Worm (Caenorhabditis elegans) whole organism, L3 larva: ENCODE data around the gene sod-1.

Experiments used
- ama-1 ChIP-seq: fragments of 150-350 bp; optimal IDR thresholded peaks from 2 replicates; lab custom pipeline; 2018
- ceh-16 ChIP-seq: sonication (generic microtip); optimal IDR thresholded peaks from 2 replicates; lab custom pipeline; 2017; ENCODE audit warnings: missing biosample characterization, missing genetic modification characterization
- ceh-28 ChIP-seq: fragments of 150-350 bp; optimal IDR thresholded peaks from 2 replicates; lab custom pipeline; 2014; ENCODE audit warnings: missing biosample characterization, missing genetic modification reagents, missing genetic modification characterization
- ceh-82 ChIP-seq: fragments of 150-350 bp; optimal IDR thresholded peaks from 2 replicates; lab custom pipeline; 2014; ENCODE audit warnings: missing biosample characterization, missing genetic modification characterization
- ceh-9 ChIP-seq: sonication (generic microtip); optimal IDR thresholded peaks from 2 replicates; lab custom pipeline; 2018; ENCODE audit warnings: missing biosample characterization, missing genetic modification characterization
- daf-12 ChIP-seq: fragments of 150-350 bp; optimal IDR thresholded peaks from 2 replicates; lab custom pipeline; 2014; ENCODE audit warnings: missing biosample characterization, missing genetic modification reagents, missing genetic modification characterization
- egl-27 ChIP-seq: sonication (generic microtip); optimal IDR thresholded peaks from 4 replicates; lab custom pipeline; 2017; ENCODE audit warnings: missing biosample characterization, missing genetic modification reagents, missing genetic modification characterization
- egl-5 ChIP-seq: fragments of 150-350 bp; optimal IDR thresholded peaks from 2 replicates; lab custom pipeline; 2017; ENCODE audit warnings: missing biosample characterization, missing genetic modification reagents, missing genetic modification characterization, inconsistent platforms
- elt-1 ChIP-seq: fragments of 150-350 bp; optimal IDR thresholded peaks from 2 replicates; lab custom pipeline; 2014; ENCODE audit warnings: missing biosample characterization, missing genetic modification characterization
- elt-2 ChIP-seq: sonication (generic microtip); optimal IDR thresholded peaks from 2 replicates; lab custom pipeline; 2016; ENCODE audit warnings: missing genetic modification reagents, mild to moderate bottlenecking, missing genetic modification characterization, missing compliant biosample characterization
- elt-3 ChIP-seq, 3 experiments: fragments of 150-350 bp in 1 of 3; sonication (generic microtip) in 2 of 3; optimal IDR thresholded peaks; 2 replicates in 2 of 3; 4 replicates in 1 of 3; lab custom pipeline; 2014 to 2017; ENCODE audit warnings: missing biosample characterization in 3 of 3, missing genetic modification characterization in 3 of 3
- eor-1 ChIP-seq, 2 experiments: fragments of 150-350 bp; optimal IDR thresholded peaks; 2 replicates each; lab custom pipeline; 2014 to 2018; ENCODE audit warnings: missing biosample characterization in 2 of 2, missing genetic modification characterization in 2 of 2
- fkh-10 ChIP-seq: sonication (generic microtip); optimal IDR thresholded peaks from 2 replicates; lab custom pipeline; 2017; ENCODE audit warnings: missing biosample characterization, missing genetic modification reagents, missing genetic modification characterization
- fkh-2 ChIP-seq: fragments of 150-350 bp; optimal IDR thresholded peaks from 2 replicates; lab custom pipeline; 2014; ENCODE audit warnings: missing biosample characterization, missing genetic modification reagents, missing genetic modification characterization
- fos-1 ChIP-seq: fragments of 150-350 bp; optimal IDR thresholded peaks from 2 replicates; lab custom pipeline; 2014; ENCODE audit warnings: missing biosample characterization, missing genetic modification characterization
- hmg-11 ChIP-seq: sonication (generic microtip); optimal IDR thresholded peaks from 2 replicates; lab custom pipeline; 2016; ENCODE audit warnings: missing genetic modification characterization, missing compliant biosample characterization
- jun-1 ChIP-seq: fragments of 150-350 bp; optimal IDR thresholded peaks from 2 replicates; lab custom pipeline; 2014; ENCODE audit warnings: missing biosample characterization, missing genetic modification reagents, missing genetic modification characterization
- lin-39 ChIP-seq: fragments of 150-350 bp; optimal IDR thresholded peaks from 2 replicates; lab custom pipeline; 2018; ENCODE audit warnings: missing biosample characterization, missing genetic modification reagents, missing genetic modification characterization
- lsy-12 ChIP-seq: sonication (generic microtip); optimal IDR thresholded peaks from 2 replicates; lab custom pipeline; 2016; ENCODE audit warnings: mild to moderate bottlenecking, missing genetic modification characterization, missing compliant biosample characterization
- mdl-1 ChIP-seq: fragments of 150-350 bp; optimal IDR thresholded peaks from 2 replicates; lab custom pipeline; 2014; ENCODE audit warnings: missing biosample characterization, missing genetic modification characterization
- mml-1 ChIP-seq: fragments of 150-350 bp; sonication (generic microtip); optimal IDR thresholded peaks from 3 replicates; lab custom pipeline; 2014; ENCODE audit warnings: missing biosample characterization, missing genetic modification characterization
- nfya-1 ChIP-seq: sonication (generic microtip); optimal IDR thresholded peaks from 2 replicates; lab custom pipeline; 2017; ENCODE audit warnings: missing genetic modification characterization, mild to moderate bottlenecking, missing compliant biosample characterization, antibody characterized with exemption, moderate library complexity; ENCODE audit not compliant: insufficient read depth
- nhr-11 ChIP-seq: fragments of 150-350 bp; optimal IDR thresholded peaks from 2 replicates; lab custom pipeline; 2014; ENCODE audit warnings: missing biosample characterization, missing genetic modification characterization
- nhr-237 ChIP-seq: fragments of 150-350 bp; optimal IDR thresholded peaks from 2 replicates; lab custom pipeline; 2014; ENCODE audit warnings: missing biosample characterization, missing genetic modification characterization
- nhr-25 ChIP-seq: sonication (generic microtip); optimal IDR thresholded peaks from 2 replicates; lab custom pipeline; 2017; ENCODE audit warnings: missing biosample characterization, missing genetic modification characterization
- nhr-28 ChIP-seq: fragments of 150-350 bp; optimal IDR thresholded peaks from 2 replicates; lab custom pipeline; 2014; ENCODE audit warnings: missing biosample characterization, missing genetic modification characterization
- nhr-43 ChIP-seq: sonication (generic microtip); optimal IDR thresholded peaks from 2 replicates; lab custom pipeline; 2016; ENCODE audit warnings: mild to moderate bottlenecking, missing genetic modification characterization, missing compliant biosample characterization; ENCODE audit not compliant: poor library complexity, severe bottlenecking
- nhr-67 ChIP-seq: fragments of 150-350 bp; optimal IDR thresholded peaks from 2 replicates; lab custom pipeline; 2014; ENCODE audit warnings: missing biosample characterization, missing genetic modification characterization
- nhr-76 ChIP-seq: fragments of 150-350 bp; sonication (generic microtip); optimal IDR thresholded peaks from 5 replicates; lab custom pipeline; 2014; ENCODE audit warnings: missing biosample characterization, missing genetic modification characterization
- nhr-77 ChIP-seq: fragments of 150-350 bp; optimal IDR thresholded peaks from 2 replicates; lab custom pipeline; 2014; ENCODE audit warnings: missing biosample characterization, missing genetic modification characterization
- pha-4 ChIP-seq: fragments of 150-350 bp; optimal IDR thresholded peaks from 2 replicates; lab custom pipeline; 2014; ENCODE audit warnings: missing biosample characterization, missing genetic modification reagents, missing genetic modification characterization
- pqm-1 ChIP-seq: fragments of 150-350 bp; optimal IDR thresholded peaks from 2 replicates; lab custom pipeline; 2017; ENCODE audit warnings: missing biosample characterization, missing genetic modification characterization, inconsistent platforms
- sea-2 ChIP-seq: fragments of 150-350 bp; sonication (generic microtip); optimal IDR thresholded peaks from 4 replicates; lab custom pipeline; 2014; ENCODE audit warnings: missing biosample characterization, missing genetic modification reagents, missing genetic modification characterization
- skn-1 ChIP-seq: fragments of 150-350 bp; optimal IDR thresholded peaks from 2 replicates; lab custom pipeline; 2014; ENCODE audit warnings: missing biosample characterization, missing genetic modification characterization
- snpc-4 ChIP-seq: fragments of 150-350 bp; optimal IDR thresholded peaks from 2 replicates; lab custom pipeline; 2014; ENCODE audit warnings: missing biosample characterization, missing genetic modification characterization
- tbx-2 ChIP-seq: sonication (generic microtip); optimal IDR thresholded peaks from 2 replicates; lab custom pipeline; 2016; ENCODE audit warnings: mild to moderate bottlenecking, missing genetic modification characterization, missing compliant biosample characterization
- unc-39 ChIP-seq: sonication (generic microtip); optimal IDR thresholded peaks from 4 replicates; lab custom pipeline; 2017; ENCODE audit warnings: missing biosample characterization, missing genetic modification characterization
- unc-62 ChIP-seq: fragments of 150-350 bp; sonication (generic microtip); optimal IDR thresholded peaks from 4 replicates; lab custom pipeline; 2014; ENCODE audit warnings: missing biosample characterization, missing genetic modification reagents, missing genetic modification characterization
- zag-1 ChIP-seq: fragments of 150-350 bp; optimal IDR thresholded peaks from 2 replicates; lab custom pipeline; 2014; ENCODE audit warnings: missing biosample characterization, missing genetic modification characterization
- ztf-11 ChIP-seq: fragments of 150-350 bp; optimal IDR thresholded peaks from 2 replicates; lab custom pipeline; 2014; ENCODE audit warnings: missing biosample characterization, missing genetic modification characterization
- ztf-4 ChIP-seq: fragments of 150-350 bp; optimal IDR thresholded peaks from 2 replicates; lab custom pipeline; 2014; ENCODE audit warnings: missing biosample characterization, missing genetic modification characterization

The sod-1 gene

DNA sequence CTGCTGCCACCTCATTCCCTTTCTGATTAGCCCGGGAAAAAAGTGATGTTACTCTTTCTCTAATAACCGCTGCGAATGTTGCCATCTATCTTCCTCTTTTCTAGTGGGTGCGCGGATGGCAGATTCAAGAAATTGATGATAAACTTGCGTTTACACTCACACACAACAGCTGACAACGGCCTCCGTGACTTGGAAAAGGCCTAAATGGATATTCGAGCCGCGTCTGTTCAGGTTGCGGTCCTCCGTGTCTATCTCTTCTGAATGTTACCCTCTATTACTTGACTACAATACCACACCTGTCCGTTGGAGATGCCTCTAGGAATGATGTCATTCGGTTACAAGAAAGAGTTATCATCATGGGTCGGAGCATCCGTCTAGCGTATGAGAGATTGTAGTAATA lies 37.2 kb downstream of the sod-1 start:
- TF ChIP-seq fos-1 (tag; lab: Kevin White, UChicago) (no peak), nhr-237 (tag; lab: Kevin White, UChicago) (no peak), fkh-10 (GFP tag; lab: Kevin White, UChicago) (no peak), elt-1 (tag; lab: Kevin White, UChicago) (no peak), pqm-1 (tag; lab: Kevin White, UChicago) (peak; percentile 9), nhr-76 (no peak), egl-5 (tag; lab: Kevin White, UChicago) (no peak), fkh-2 (tag; lab: Kevin White, UChicago) (no peak)

DNA sequence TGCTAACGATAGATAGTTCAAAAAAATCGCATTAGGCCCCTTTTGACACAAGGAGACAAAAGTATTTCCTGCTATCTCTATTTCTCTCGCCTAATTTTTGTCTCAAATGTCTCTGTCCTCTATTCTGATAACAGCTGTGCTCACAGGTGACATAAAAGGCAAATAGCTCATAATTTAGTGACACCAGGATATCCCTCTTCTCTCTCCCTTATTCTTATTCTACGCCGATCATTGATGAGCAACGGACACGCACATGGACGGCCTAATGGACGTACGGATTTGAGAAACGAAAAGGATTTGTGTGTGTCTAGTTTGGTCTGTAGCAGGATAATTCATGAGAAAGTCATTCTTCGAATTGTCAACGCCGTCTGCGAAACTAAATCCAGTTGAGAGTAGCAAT lies 37.7 kb downstream of the sod-1 start:
- TF ChIP-seq eor-1 (tag; optimal IDR thresholded peaks at IDR 0.05; lab: Kevin White, UChicago) = no peak
- TF ChIP-seq egl-27 (tag; lab: Kevin White, UChicago) = no peak

DNA sequence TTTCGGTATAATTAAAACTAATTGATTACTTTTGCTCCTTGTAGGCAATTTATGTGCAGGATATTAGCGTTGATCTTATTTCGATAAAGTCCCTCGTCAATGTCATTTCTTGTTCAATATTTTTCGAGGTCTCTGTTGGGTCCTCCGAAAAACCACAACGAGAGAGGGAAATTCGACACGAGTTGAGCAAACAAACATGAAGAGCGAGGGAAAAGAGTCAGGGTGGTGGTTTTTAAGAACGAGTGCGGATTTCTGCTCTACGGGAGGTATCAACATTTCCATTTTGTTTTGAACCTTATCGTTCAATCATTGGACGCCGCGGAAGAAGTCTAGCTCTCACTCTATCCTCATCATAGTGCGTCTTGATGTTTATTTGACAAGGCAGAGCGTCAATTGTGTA lies 39.0 kb downstream of the sod-1 start:
- TF ChIP-seq lin-39 = peak; percentile 46
- TF ChIP-seq pha-4 (tag; lab: Kevin White, UChicago) = peak; percentile 43
- TF ChIP-seq lsy-12 (tag; lab: Kevin White, UChicago) = no peak

DNA sequence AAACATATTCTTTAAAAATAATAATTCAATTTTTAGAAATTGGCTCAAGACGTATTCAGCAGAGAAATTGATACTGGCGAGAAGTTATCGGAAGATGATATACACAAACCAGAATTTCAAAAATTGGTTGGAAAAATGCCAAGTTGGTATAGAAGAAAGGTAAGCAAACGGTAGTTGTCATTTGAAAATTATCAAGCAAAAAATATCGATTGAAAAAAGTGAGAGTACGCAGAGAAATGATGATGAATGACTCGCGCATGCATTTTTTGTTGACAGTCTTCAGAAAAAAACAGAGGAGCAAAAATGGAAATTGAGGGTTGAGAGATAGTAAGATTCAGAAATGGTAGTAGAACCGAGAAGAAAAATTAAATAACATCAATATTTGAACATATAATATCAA lies 40.7 kb downstream of the sod-1 start:
- TF ChIP-seq ceh-28 (tag; lab: Kevin White, UChicago) = peak; percentile 70
- TF ChIP-seq pha-4 (tag; lab: Kevin White, UChicago) = peak; percentile 13
- no peak for TF ChIP-seq nfya-1 (tag; lab: Kevin White, UChicago)

DNA sequence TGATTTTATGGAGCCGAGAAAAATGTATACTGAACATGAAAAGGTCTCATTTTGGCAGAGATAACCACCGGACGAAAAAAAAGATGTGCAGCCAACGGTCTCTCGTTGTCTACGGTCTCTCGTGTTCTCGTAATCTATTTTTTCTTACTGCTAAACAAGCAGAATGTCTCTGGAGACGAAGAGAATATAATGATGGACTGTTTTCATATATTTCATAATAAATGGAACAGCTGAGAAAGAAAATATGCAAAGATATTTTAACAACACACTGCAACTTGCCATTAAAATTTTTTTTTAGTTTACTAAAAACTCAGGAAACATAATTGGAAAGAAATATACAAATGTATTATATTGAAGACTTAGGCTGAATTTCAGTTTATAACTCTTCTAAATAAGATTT lies 43.6 kb downstream of the sod-1 start:
- TF ChIP-seq mml-1 (tag; lab: Kevin White, UChicago) (no peak), pha-4 (tag; lab: Kevin White, UChicago) (peak; percentile 4), zag-1 (tag; lab: Kevin White, UChicago) (no peak), nhr-67 (tag; lab: Kevin White, UChicago) (no peak), nhr-77 (tag; lab: Kevin White, UChicago) (no peak), nhr-25 (tag; lab: Kevin White, UChicago) (no peak), elt-2 (peak; percentile 1), daf-12 (tag; lab: Kevin White, UChicago) (no peak), ztf-11 (tag; lab: Kevin White, UChicago) (no peak), jun-1 (tag; lab: Kevin White, UChicago) (no peak), mdl-1 (no peak), fos-1 (tag; lab: Kevin White, UChicago) (no peak), nfya-1 (tag; lab: Kevin White, UChicago) (peak; percentile 28), ceh-28 (tag; lab: Kevin White, UChicago) (no peak), nhr-43 (tag; lab: Kevin White, UChicago) (no peak)

DNA sequence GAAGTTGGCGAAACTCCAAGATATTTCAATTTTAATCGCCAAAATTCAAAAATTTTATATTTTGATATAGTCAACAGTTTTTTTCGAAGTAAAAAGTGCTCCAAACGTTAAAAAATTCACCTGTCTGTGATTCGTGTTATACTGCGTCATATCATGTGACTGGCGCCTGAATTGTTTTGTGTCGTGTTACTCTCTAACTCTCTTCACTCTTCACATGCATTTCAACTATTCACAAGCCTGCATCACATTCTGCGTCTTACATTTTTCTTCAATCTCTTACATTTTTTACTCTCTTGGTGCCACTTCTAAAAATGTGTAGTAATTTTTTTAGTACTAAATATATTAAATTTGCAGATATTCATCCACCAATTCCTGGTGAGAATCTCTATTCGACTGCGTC lies 45.3 kb downstream of the sod-1 start, which contains the start of gene flcn-1:
flcn-1 (plus strand) TSS at position 348 of the 400 bp plus-strand sequence.
- no peak for TF ChIP-seq nhr-76
- TF ChIP-seq ceh-16 = no peak
- no peak for TF ChIP-seq fkh-2 (tag; lab: Kevin White, UChicago)
- TF ChIP-seq snpc-4 = peak; percentile 43
- no peak for TF ChIP-seq elt-3 (tag; optimal IDR thresholded peaks at IDR 0.05; lab: Kevin White, UChicago)
- peak; percentile 47 for TF ChIP-seq pha-4 (tag; lab: Kevin White, UChicago)
- no peak for TF ChIP-seq ceh-9
- no peak for TF ChIP-seq egl-5 (tag; lab: Kevin White, UChicago)
- TF ChIP-seq ceh-82 (tag; lab: Kevin White, UChicago) = no peak
- TF ChIP-seq nhr-67 (tag; lab: Kevin White, UChicago) = no peak
- no peak for TF ChIP-seq sea-2
- no peak for TF ChIP-seq nhr-237 (tag; lab: Kevin White, UChicago)
- no peak for TF ChIP-seq daf-12 (tag; lab: Kevin White, UChicago)
- TF ChIP-seq nhr-43 (tag; lab: Kevin White, UChicago) = no peak
- TF ChIP-seq unc-39 (tag; lab: Kevin White, UChicago) = no peak
- TF ChIP-seq hmg-11 (tag; lab: Kevin White, UChicago) = peak; percentile 64
- no peak for TF ChIP-seq nhr-77 (tag; lab: Kevin White, UChicago)
- TF ChIP-seq pqm-1 (tag; lab: Kevin White, UChicago) = peak; percentile 2
- TF ChIP-seq tbx-2 (tag; lab: Kevin White, UChicago) = no peak
- no peak for TF ChIP-seq skn-1 (tag; lab: Kevin White, UChicago)
- no peak for TF ChIP-seq ama-1 (lab: Kevin White, UChicago)
- TF ChIP-seq nfya-1 (tag; lab: Kevin White, UChicago) = peak; percentile 57
- TF ChIP-seq lsy-12 (tag; lab: Kevin White, UChicago) = peak; percentile 3
- TF ChIP-seq nhr-28 (tag; lab: Kevin White, UChicago) = no peak
- no peak for TF ChIP-seq eor-1 (tag; optimal IDR thresholded peaks at IDR 0.05; lab: Kevin White, UChicago)
- no peak for TF ChIP-seq ztf-4 (tag; lab: Kevin White, UChicago)
- no peak for TF ChIP-seq mdl-1
- TF ChIP-seq nhr-11 = no peak
- no peak for TF ChIP-seq unc-62 (GFP tag; lab: Kevin White, UChicago)
- no peak for TF ChIP-seq ztf-11 (tag; lab: Kevin White, UChicago)
- no peak for TF ChIP-seq jun-1 (tag; lab: Kevin White, UChicago)
- no peak for TF ChIP-seq ceh-28 (tag; lab: Kevin White, UChicago)
